Fruit fly (Drosophila melanogaster) ovary, adult (tissue): ENCODE results near the gene CG42758.

Experiments used
- CG17801 ChIP-seq: fragments of 200-800 bp; optimal IDR thresholded peaks from 2 replicates; lab custom pipeline; 2019; ENCODE audit warnings: missing biosample characterization, mild to moderate bottlenecking, missing genetic modification characterization, moderate library complexity; ENCODE audit not compliant: partially characterized antibody

Gene CG42758

dm6 chr3L:14547811-14548765 lies 19.2 kb upstream of the CG42758 start:
- no peak for TF ChIP-seq CG17801 (GFP tag; lab: Kevin White, UChicago)

dm6 chr3L:14549215-14549614 lies 18.0 kb upstream of the CG42758 start:
- no peak for TF ChIP-seq CG17801 (GFP tag; lab: Kevin White, UChicago)

- TF ChIP-seq CG17801 (GFP tag; lab: Kevin White, UChicago): no peak
Observed at dm6 chr3L:14549958-14550357, 17.3 kb upstream of the CG42758 start.

- peak; percentile 97 for TF ChIP-seq CG17801 (GFP tag; lab: Kevin White, UChicago)
Observed at dm6 chr3L:14550839-14551415, 16.3 kb upstream of the CG42758 start, which contains the start of gene Gbs-70E. Gene Gbs-70E, minus strand, starts transcription at chr3L:14550975.

- no peak for TF ChIP-seq CG17801 (GFP tag; lab: Kevin White, UChicago)
Observed at dm6 chr3L:14551621-14552020, 15.6 kb upstream of the CG42758 start.

dm6 chr3L:14552041-14552924 lies 15.0 kb upstream of the CG42758 start:
- TF ChIP-seq CG17801 (GFP tag; lab: Kevin White, UChicago): no peak

- no peak for TF ChIP-seq CG17801 (GFP tag; lab: Kevin White, UChicago)
Observed at dm6 chr3L:14552925-14553239, 14.4 kb upstream of the CG42758 start.

- no peak for TF ChIP-seq CG17801 (GFP tag; lab: Kevin White, UChicago)
Observed at dm6 chr3L:14553891-14554303, 13.3 kb upstream of the CG42758 start.

dm6 chr3L:14555052-14555451 lies 12.2 kb upstream of the CG42758 start:
- TF ChIP-seq CG17801 (GFP tag; lab: Kevin White, UChicago): no peak

- TF ChIP-seq CG17801 (GFP tag; lab: Kevin White, UChicago): no peak
Observed at dm6 chr3L:14556177-14556576, 11.1 kb upstream of the CG42758 start.

- no peak for TF ChIP-seq CG17801 (GFP tag; lab: Kevin White, UChicago)
Observed at dm6 chr3L:14556774-14557741, 10.2 kb upstream of the CG42758 start.

- no peak for TF ChIP-seq CG17801 (GFP tag; lab: Kevin White, UChicago)
Observed at dm6 chr3L:14558018-14558417, 9.2 kb upstream of the CG42758 start.

- no peak for TF ChIP-seq CG17801 (GFP tag; lab: Kevin White, UChicago)
Observed at dm6 chr3L:14558947-14559509, 8.2 kb upstream of the CG42758 start.

dm6 chr3L:14559659-14560058 lies 7.6 kb upstream of the CG42758 start, which contains the start of gene CG34039:
Gene CG34039, plus strand, starts transcription at chr3L:14560000.
- TF ChIP-seq CG17801 (GFP tag; lab: Kevin White, UChicago): no peak
